Worm (Caenorhabditis elegans) whole organism, L4 larva: ENCODE measurements around the gene Y75B12A.2.

ENCODE experiments used
- D1046.2 ChIP-seq: fragments of 200-800 bp; sonication (Bioruptor generic); IDR thresholded peaks from 2 replicates; pipeline ENCODE4 v1.3.6; 2022; ENCODE audit warnings: missing genetic modification characterization, missing compliant biosample characterization
- F26F4.8 ChIP-seq: fragments of 200-800 bp; sonication (Bioruptor generic); conservative IDR thresholded peaks from 2 replicates; pipeline ENCODE4 v1.3.6; 2022; ENCODE audit warnings: missing genetic modification characterization, missing compliant biosample characterization
- T20F7.1 ChIP-seq: fragments of 200-800 bp; sonication (Bioruptor generic); optimal IDR thresholded peaks from 2 replicates; lab custom pipeline; 2018; ENCODE audit warnings: mild to moderate bottlenecking, missing genetic modification characterization, missing compliant biosample characterization
- ZK546.5 ChIP-seq, 2 experiments: sonication (generic microtip); optimal IDR thresholded peaks; 2 replicates each; lab custom pipeline; 2017; ENCODE audit warnings: missing biosample characterization in 2 of 2, missing genetic modification characterization in 2 of 2
- aha-1 ChIP-seq: fragments of 150-350 bp; peaks from one replicate; lab custom pipeline; 2014; ENCODE audit warnings: missing biosample characterization, missing genetic modification characterization
- ama-1 ChIP-seq: fragments of 150-350 bp; optimal IDR thresholded peaks from 2 replicates; lab custom pipeline; 2014; ENCODE audit warnings: inconsistent platforms, mixed read lengths
- arid-1 ChIP-seq: fragments of 200-800 bp; sonication (Bioruptor generic); conservative IDR thresholded peaks from 2 replicates; pipeline ENCODE4 v1.3.6; 2022; ENCODE audit warnings: missing genetic modification reagents, missing genetic modification characterization, missing compliant biosample characterization
- ceh-20 ChIP-seq: fragments of 200-800 bp; sonication (Bioruptor generic); IDR thresholded peaks from 2 replicates; pipeline ENCODE4 v1.3.6; 2022; ENCODE audit warnings: missing genetic modification reagents, missing genetic modification characterization, missing compliant biosample characterization
- daf-12 ChIP-seq: fragments of 150-350 bp; optimal IDR thresholded peaks from 2 replicates; lab custom pipeline; 2014; ENCODE audit warnings: missing biosample characterization, missing genetic modification reagents, missing genetic modification characterization
- dpl-1 ChIP-seq: fragments of 150-350 bp; optimal IDR thresholded peaks from 2 replicates; lab custom pipeline; 2014; ENCODE audit warnings: missing biosample characterization, missing genetic modification reagents, missing genetic modification characterization
- egl-43 ChIP-seq: fragments of 200-800 bp; sonication (Bioruptor generic); IDR thresholded peaks from 2 replicates; pipeline ENCODE4 v1.3.6; 2022; ENCODE audit warnings: missing genetic modification reagents, missing genetic modification characterization, missing compliant biosample characterization
- fos-1 ChIP-seq: fragments of 150-350 bp; optimal IDR thresholded peaks from 2 replicates; lab custom pipeline; 2014; ENCODE audit warnings: missing biosample characterization, missing genetic modification characterization
- hlh-11 ChIP-seq: fragments of 200-800 bp; sonication (Bioruptor generic); optimal IDR thresholded peaks from 2 replicates; lab custom pipeline; 2018; ENCODE audit warnings: mild to moderate bottlenecking, missing genetic modification characterization, missing compliant biosample characterization
- lim-7 ChIP-seq: fragments of 200-800 bp; sonication (Bioruptor generic); IDR thresholded peaks from 2 replicates; pipeline ENCODE4 v1.3.6; 2022; ENCODE audit warnings: missing genetic modification characterization, missing compliant biosample characterization
- lsy-2 ChIP-seq, 2 experiments: fragments of 150-350 bp in 1 of 2; sonication (generic microtip) in 1 of 2; optimal IDR thresholded peaks; 2 replicates each; lab custom pipeline; 2014 to 2017; ENCODE audit warnings: missing biosample characterization in 2 of 2, missing genetic modification characterization in 2 of 2
- mep-1 ChIP-seq: fragments of 150-350 bp; sonication (generic microtip); optimal IDR thresholded peaks from 3 replicates; lab custom pipeline; 2014; ENCODE audit warnings: missing biosample characterization, missing genetic modification characterization
- mxl-3 ChIP-seq: fragments of 200-800 bp; sonication (Bioruptor generic); optimal IDR thresholded peaks from 2 replicates; lab custom pipeline; 2018; ENCODE audit warnings: mild to moderate bottlenecking, missing genetic modification characterization, missing compliant biosample characterization
- nhr-237 ChIP-seq: sonication (generic microtip); optimal IDR thresholded peaks from 2 replicates; lab custom pipeline; 2017; ENCODE audit warnings: missing biosample characterization, missing genetic modification characterization
- spr-1 ChIP-seq: sonication (generic microtip); optimal IDR thresholded peaks from 2 replicates; lab custom pipeline; 2016; ENCODE audit warnings: mild to moderate bottlenecking, missing genetic modification characterization, missing compliant biosample characterization
- unc-130 ChIP-seq: sonication (generic microtip); optimal IDR thresholded peaks from 2 replicates; lab custom pipeline; 2016; ENCODE audit warnings: missing genetic modification reagents, missing genetic modification characterization, missing compliant biosample characterization
- unc-62 ChIP-seq, 3 experiments: fragments of 150-350 bp in 1 of 3; sonication (generic microtip); optimal IDR thresholded peaks in 2 of 3; peaks in 1 of 3; 1 replicate in 1 of 3; 2 replicates in 2 of 3; lab custom pipeline; 2014 to 2017; ENCODE audit warnings: missing biosample characterization in 3 of 3, missing genetic modification characterization in 3 of 3, missing genetic modification reagents in 3 of 3, missing genotype in 1 of 3
- zip-11 ChIP-seq: fragments of 200-800 bp; sonication (Bioruptor generic); IDR thresholded peaks from 2 replicates; pipeline ENCODE4 v1.3.6; 2022; ENCODE audit warnings: missing genetic modification characterization, missing compliant biosample characterization
- ztf-11 ChIP-seq: fragments of 150-350 bp; optimal IDR thresholded peaks from 2 replicates; lab custom pipeline; 2014; ENCODE audit warnings: missing biosample characterization, missing genetic modification characterization

Gene Y75B12A.2

ce11 chrV:15150661-15151060 lies 41.3 kb downstream of the Y75B12A.2 start, which contains the start of gene T09F5.2:
TSS of gene T09F5.2 (plus strand) at chrV:15150961.
- TF ChIP-seq egl-43 (GFP tag; lab: Robert Waterston, UW), result no peak
- TF ChIP-seq arid-1 (GFP tag; lab: Robert Waterston, UW), result no peak
- no peak for TF ChIP-seq daf-12
- TF ChIP-seq lsy-2 (tag; optimal IDR thresholded peaks at IDR 0.05; lab: Kevin White, UChicago), result no peak

- TF ChIP-seq aha-1 (tag; lab: Kevin White, UChicago) (peak; percentile 49), zip-11 (GFP tag; lab: Robert Waterston, UW) (no peak), dpl-1 (GFP tag; lab: Kevin White, UChicago) (no peak), unc-62 (GFP tag; optimal IDR thresholded peaks at IDR 0.05 in 1 of 2; lab: Kevin White, UChicago) (peak in 1 of 2 experiments; percentile 56), unc-62 (tag; optimal IDR thresholded peaks at IDR 0.05; lab: Kevin White, UChicago) (no peak), T20F7.1 (GFP tag; lab: Kevin White, UChicago) (no peak), ama-1 (lab: Kevin White, UChicago) (no peak)
Observed at ce11 chrV:15152010-15152409, 42.6 kb downstream of the Y75B12A.2 start.

ce11 chrV:15153277-15153676 lies 43.9 kb downstream of the Y75B12A.2 start, which contains the start of gene srh-55:
TSS of gene srh-55 (plus strand) at chrV:15153577.
- TF ChIP-seq unc-62 (GFP tag; optimal IDR thresholded peaks at IDR 0.05 in 1 of 2; lab: Kevin White, UChicago) (peak in 1 of 2 experiments; percentile 77), unc-62 (tag; optimal IDR thresholded peaks at IDR 0.05; lab: Kevin White, UChicago) (no peak), spr-1 (tag; lab: Kevin White, UChicago) (no peak)

DNA sequence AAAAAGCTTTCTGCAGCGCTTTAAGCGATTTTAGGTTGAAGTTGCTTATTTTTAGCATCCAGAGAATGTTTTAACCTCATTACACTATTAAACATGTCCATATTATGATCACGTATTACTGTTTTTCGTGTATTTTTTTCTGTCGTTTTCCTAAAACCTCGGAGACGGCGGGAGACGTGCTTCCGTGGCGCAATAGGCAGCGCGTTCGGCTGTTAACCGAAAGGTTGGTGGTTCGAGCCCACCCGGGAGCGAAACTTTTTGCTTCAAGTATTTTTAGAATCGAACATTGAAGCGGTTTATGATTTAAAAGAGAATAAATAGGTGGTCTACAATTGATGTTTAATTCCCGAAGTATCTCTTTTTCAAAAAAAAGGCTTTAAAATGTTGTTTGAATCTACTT lies 47.1 kb downstream of the Y75B12A.2 start:
- no peak for TF ChIP-seq ama-1 (lab: Kevin White, UChicago)
- TF ChIP-seq fos-1, result no peak
- no peak for TF ChIP-seq mep-1
- TF ChIP-seq lim-7 (GFP tag; lab: Robert Waterston, UW), result 0 out of 2 replicates have a peak, but pooled peaks have one; percentile 68
- no peak for TF ChIP-seq mxl-3 (GFP tag; lab: Kevin White, UChicago)
- peak; percentile 51; the same call in 1 of the 2 replicates for TF ChIP-seq D1046.2 (GFP tag; lab: Robert Waterston, UW)
- no peak for TF ChIP-seq ztf-11
- TF ChIP-seq F26F4.8 (GFP tag; lab: Robert Waterston, UW), result peak; percentile 76; the same call in 1 of the 2 replicates
- peak; percentile 9 for TF ChIP-seq unc-130 (GFP tag; lab: Kevin White, UChicago)
- no peak for TF ChIP-seq ceh-20

ce11 chrV:15158691-15159090 lies 49.3 kb downstream of the Y75B12A.2 start, which contains the start of gene str-45:
TSS of gene str-45 (plus strand) at chrV:15158991.
- TF ChIP-seq nhr-237 (tag; lab: Kevin White, UChicago) (no peak), D1046.2 (GFP tag; lab: Robert Waterston, UW) (no peak), hlh-11 (no peak), ZK546.5 (tag; optimal IDR thresholded peaks at IDR 0.05; lab: Kevin White, UChicago) (no peak)
